Fruit fly (Drosophila melanogaster) whole organism, embryonic: ENCODE results near the gene CG17637.
A peak's percentile ranks its signal among the peaks of the same experiment; 100 is the strongest.

ENCODE experiments used
- CG12659 ChIP-seq: fragments of 200-800 bp; sonication (Bioruptor generic); optimal IDR thresholded peaks from 3 replicates; lab custom pipeline; 2017; ENCODE audit warnings: mild to moderate bottlenecking, missing biosample characterization, missing genetic modification reagents, missing genetic modification characterization
- CG13123 ChIP-seq: fragments of 200-800 bp; sonication (Bioruptor generic); optimal IDR thresholded peaks from 2 replicates; lab custom pipeline; 2016; ENCODE audit warnings: missing biosample characterization, missing genetic modification characterization
- CG1602 ChIP-seq: fragments of 200-800 bp; sonication (Bioruptor generic); optimal IDR thresholded peaks from 3 replicates; lab custom pipeline; 2016; ENCODE audit warnings: missing biosample characterization, missing genetic modification characterization
- CG16813 ChIP-seq: fragments of 200-800 bp; sonication (Bioruptor generic); IDR thresholded peaks from 3 replicates; pipeline ENCODE4 v1.3.6; 2022; ENCODE audit warnings: missing biosample characterization, missing genetic modification characterization; ENCODE audit not compliant: partially characterized antibody
- CG1832 ChIP-seq: fragments of 200-800 bp; sonication (Bioruptor generic); optimal IDR thresholded peaks from 2 replicates; lab custom pipeline; 2017; ENCODE audit warnings: missing biosample characterization, mild to moderate bottlenecking, missing genetic modification characterization, inconsistent platforms
- CG2120 ChIP-seq: fragments of 200-800 bp; sonication (Bioruptor generic); optimal IDR thresholded peaks from 3 replicates; lab custom pipeline; 2016; ENCODE audit warnings: missing biosample characterization, missing genetic modification characterization
- CG2199 ChIP-seq: fragments of 200-800 bp; sonication (Bioruptor generic); IDR thresholded peaks from 3 replicates; pipeline ENCODE4 v1.3.6; 2022; ENCODE audit warnings: missing biosample characterization, missing genetic modification characterization
- CG2889 ChIP-seq: fragments of 200-800 bp; sonication (Bioruptor generic); IDR thresholded peaks from 3 replicates; pipeline ENCODE4 v1.3.6; 2022; ENCODE audit warnings: missing biosample characterization, missing genetic modification characterization
- CG3407 ChIP-seq: fragments of 200-800 bp; sonication (Bioruptor generic); optimal IDR thresholded peaks from 2 replicates; lab custom pipeline; 2018; ENCODE audit warnings: missing biosample characterization, mild to moderate bottlenecking, missing genetic modification characterization
- CG3847 ChIP-seq: fragments of 200-800 bp; sonication (Bioruptor generic); IDR thresholded peaks from 2 replicates; pipeline ENCODE4 v1.3.6; 2022; ENCODE audit warnings: missing biosample characterization, missing genetic modification characterization
- CG4424 ChIP-seq: fragments of 200-800 bp; sonication (Bioruptor generic); optimal IDR thresholded peaks from 3 replicates; lab custom pipeline; 2016; ENCODE audit warnings: missing biosample characterization, missing genetic modification characterization
- CG8924 ChIP-seq: fragments of 200-800 bp; optimal IDR thresholded peaks from 3 replicates; lab custom pipeline; 2019; ENCODE audit warnings: missing biosample characterization, mild to moderate bottlenecking, missing genetic modification characterization, moderate library complexity
- CG9932 ChIP-seq: fragments of 200-800 bp; sonication (Bioruptor generic); IDR thresholded peaks from 2 replicates; pipeline ENCODE4 v1.3.6; 2022; ENCODE audit warnings: missing biosample characterization, missing genetic modification characterization
- CHES-1-like ChIP-seq: fragments of 200-800 bp; sonication (Bioruptor generic); optimal IDR thresholded peaks from 2 replicates; lab custom pipeline; 2016; ENCODE audit warnings: missing biosample characterization, missing genetic modification characterization
- D19B ChIP-seq: fragments of 200-800 bp; sonication (Bioruptor generic); optimal IDR thresholded peaks from 2 replicates; lab custom pipeline; 2017; ENCODE audit warnings: missing biosample characterization, mild to moderate bottlenecking, missing genetic modification characterization
- Dref ChIP-seq: fragments of 200-800 bp; sonication (Bioruptor generic); IDR thresholded peaks from 2 replicates; pipeline ENCODE4 v1.3.6; 2022; ENCODE audit warnings: missing biosample characterization, missing genetic modification characterization
- H2.0 ChIP-seq: fragments of 200-800 bp; sonication (Bioruptor generic); IDR thresholded peaks from 2 replicates; pipeline ENCODE4 v1.3.6; 2022; ENCODE audit warnings: missing biosample characterization, missing genetic modification characterization
- HLH54F ChIP-seq: fragments of 200-800 bp; sonication (Bioruptor generic); optimal IDR thresholded peaks from 3 replicates; lab custom pipeline; 2016; ENCODE audit warnings: missing biosample characterization, missing genetic modification characterization
- NC2α ChIP-seq: fragments of 200-800 bp; sonication (Bioruptor generic); optimal IDR thresholded peaks from 2 replicates; lab custom pipeline; 2016; ENCODE audit warnings: missing biosample characterization, missing genetic modification characterization
- NFAT ChIP-seq: fragments of 200-800 bp; sonication (Bioruptor generic); IDR thresholded peaks from 2 replicates; pipeline ENCODE4 v1.3.6; 2022; ENCODE audit warnings: missing biosample characterization, missing genetic modification characterization
- Nf-YA ChIP-seq: fragments of 200-800 bp; sonication (Bioruptor generic); IDR thresholded peaks from 2 replicates; pipeline ENCODE4 v1.3.6; 2022; ENCODE audit warnings: missing biosample characterization, missing genetic modification characterization
- Scr ChIP-seq: fragments of 200-800 bp; sonication (Bioruptor generic); IDR thresholded peaks from 2 replicates; pipeline ENCODE4 v1.3.6; 2022; ENCODE audit warnings: missing biosample characterization, missing genetic modification characterization; ENCODE audit not compliant: partially characterized antibody
- Stat92E ChIP-seq, 3 experiments: fragments of >200 bp in 2 of 3; fragments of 200-800 bp in 1 of 3; sonication (Bioruptor generic) in 1 of 3; optimal IDR thresholded peaks; 2 replicates each; lab custom pipeline; 2017 to 2019; ENCODE audit warnings: missing biosample characterization in 3 of 3, missing genetic modification characterization in 3 of 3, mild to moderate bottlenecking in 1 of 3, moderate library complexity in 1 of 3
- Taf1 ChIP-seq: fragments of 200-800 bp; sonication (Bioruptor generic); IDR thresholded peaks from 2 replicates; pipeline ENCODE4 v1.3.6; 2022; ENCODE audit warnings: missing biosample characterization, missing genetic modification characterization
- Trl ChIP-seq, 3 experiments: fragments of >200 bp in 2 of 3; fragments of 200-800 bp in 1 of 3; sonication (Bioruptor generic) in 1 of 3; optimal IDR thresholded peaks; 2 replicates in 1 of 3; 3 replicates in 2 of 3; lab custom pipeline; 2016 to 2017; ENCODE audit warnings: missing biosample characterization in 1 of 3, missing genetic modification characterization in 1 of 3
- YL-1 ChIP-seq: fragments of 200-800 bp; sonication (Bioruptor generic); optimal IDR thresholded peaks from 3 replicates; lab custom pipeline; 2017; ENCODE audit warnings: missing biosample characterization, mild to moderate bottlenecking, missing genetic modification characterization
- ap ChIP-seq: fragments of 200-800 bp; sonication (Bioruptor generic); IDR thresholded peaks from 2 replicates; pipeline ENCODE4 v1.3.6; 2022; ENCODE audit warnings: missing biosample characterization, missing genetic modification characterization
- bigmax ChIP-seq: fragments of 200-800 bp; sonication (Bioruptor generic); optimal IDR thresholded peaks from 2 replicates; lab custom pipeline; 2018; ENCODE audit warnings: missing biosample characterization, mild to moderate bottlenecking, missing genetic modification characterization
- bsh ChIP-seq, 2 experiments: fragments of 200-800 bp; sonication (Bioruptor generic); optimal IDR thresholded peaks; 2 replicates each; lab custom pipeline; 2017 to 2018; ENCODE audit warnings: mild to moderate bottlenecking in 2 of 2, missing biosample characterization in 2 of 2, missing genetic modification characterization in 2 of 2, moderate library complexity in 1 of 2
- cg ChIP-seq: fragments of 200-800 bp; sonication (Bioruptor generic); optimal IDR thresholded peaks from 3 replicates; lab custom pipeline; 2019; ENCODE audit warnings: missing biosample characterization, mild to moderate bottlenecking, missing genetic modification characterization, moderate library complexity
- crp ChIP-seq, 2 experiments: fragments of 200-800 bp; sonication (Bioruptor generic); optimal IDR thresholded peaks; 2 replicates in 1 of 2; 3 replicates in 1 of 2; lab custom pipeline; 2017; ENCODE audit warnings: missing biosample characterization in 2 of 2, missing genetic modification characterization in 2 of 2, mild to moderate bottlenecking in 1 of 2, moderate library complexity in 1 of 2
- dmrt99B ChIP-seq: fragments of 200-800 bp; sonication (Bioruptor generic); optimal IDR thresholded peaks from 2 replicates; lab custom pipeline; 2018; ENCODE audit warnings: missing biosample characterization, mild to moderate bottlenecking, missing genetic modification characterization, moderate library complexity
- ems ChIP-seq: fragments of 200-800 bp; sonication (Bioruptor generic); optimal IDR thresholded peaks from 3 replicates; lab custom pipeline; 2016; ENCODE audit warnings: missing biosample characterization, missing genetic modification characterization
- esg ChIP-seq: fragments of 200-800 bp; sonication (Bioruptor generic); conservative IDR thresholded peaks from 2 replicates; pipeline ENCODE4 v1.3.6; 2022; ENCODE audit warnings: missing biosample characterization, missing genetic modification characterization
- exex ChIP-seq: fragments of 200-800 bp; sonication (Bioruptor generic); optimal IDR thresholded peaks from 4 replicates; lab custom pipeline; 2018; ENCODE audit warnings: missing biosample characterization, mild to moderate bottlenecking, missing genetic modification characterization, moderate library complexity
- gfzf ChIP-seq: fragments of 200-800 bp; sonication (Bioruptor generic); optimal IDR thresholded peaks from 2 replicates; lab custom pipeline; 2016; ENCODE audit warnings: missing biosample characterization, mild to moderate bottlenecking, missing genetic modification characterization, moderate library complexity
- gro ChIP-seq: fragments of 200-800 bp; sonication (Bioruptor generic); optimal IDR thresholded peaks from 2 replicates; lab custom pipeline; 2016; ENCODE audit warnings: missing biosample characterization, missing genetic modification characterization
- hkb ChIP-seq, 2 experiments: fragments of 200-800 bp in 1 of 2; fragments of >200 bp in 1 of 2; sonication (Bioruptor generic) in 1 of 2; IDR thresholded peaks in 1 of 2; optimal IDR thresholded peaks in 1 of 2; 2 replicates each; pipeline versions ENCODE4 v1.3.6 to Lab custom; 2017 to 2022; ENCODE audit warnings: missing biosample characterization in 1 of 2, missing genetic modification characterization in 1 of 2
- insv ChIP-seq, 2 experiments: fragments of 200-800 bp; sonication (Bioruptor generic); optimal IDR thresholded peaks; 3 replicates each; lab custom pipeline; 2016 to 2018; ENCODE audit warnings: missing biosample characterization in 2 of 2, missing genetic modification characterization in 2 of 2
- kni ChIP-seq: fragments of 200-800 bp; sonication (Bioruptor generic); optimal IDR thresholded peaks from 3 replicates; lab custom pipeline; 2017; ENCODE audit warnings: mild to moderate bottlenecking, missing biosample characterization, missing genetic modification reagents, missing genetic modification characterization
- lab ChIP-seq: fragments of 200-800 bp; sonication (Bioruptor generic); optimal IDR thresholded peaks from 3 replicates; lab custom pipeline; 2017; ENCODE audit warnings: missing biosample characterization, missing genetic modification characterization, mild to moderate bottlenecking, moderate library complexity, missing genetic modification reagents
- ranshi ChIP-seq: fragments of 200-800 bp; sonication (Bioruptor generic); IDR thresholded peaks from 2 replicates; pipeline ENCODE4 v1.3.6; 2022; ENCODE audit warnings: missing biosample characterization, missing genetic modification characterization
- salm ChIP-seq: fragments of 200-800 bp; sonication (Bioruptor generic); optimal IDR thresholded peaks from 2 replicates; lab custom pipeline; 2018; ENCODE audit warnings: missing biosample characterization, mild to moderate bottlenecking, missing genetic modification characterization
- slbo ChIP-seq: fragments of 200-800 bp; sonication (Bioruptor generic); IDR thresholded peaks from 2 replicates; pipeline ENCODE4 v1.3.6; 2022; ENCODE audit warnings: missing biosample characterization, missing genetic modification characterization
- toy ChIP-seq: fragments of 200-800 bp; sonication (Bioruptor generic); IDR thresholded peaks from 2 replicates; pipeline ENCODE4 v1.3.6; 2022; ENCODE audit warnings: missing biosample characterization, missing genetic modification characterization
- unc-4 ChIP-seq: fragments of 200-800 bp; sonication (Bioruptor generic); IDR thresholded peaks from 2 replicates; pipeline ENCODE4 v1.3.6; 2022; ENCODE audit warnings: missing biosample characterization, missing genetic modification characterization; ENCODE audit not compliant: partially characterized antibody
- wek ChIP-seq: fragments of 200-800 bp; sonication (Bioruptor generic); optimal IDR thresholded peaks from 3 replicates; lab custom pipeline; 2018; ENCODE audit warnings: missing biosample characterization, mild to moderate bottlenecking, missing genetic modification characterization, moderate library complexity

The CG17637 gene

dm6 chr3L:20497124-20497996, 6.6 kb upstream of the CG17637 start, which contains the start of gene CG32425 (continued):
- TF ChIP-seq Taf1 (GFP tag; lab: Robert Waterston, UW) (no peak), bsh (GFP tag; optimal IDR thresholded peaks at IDR 0.05; lab: Kevin White, UChicago) (no peak), toy (GFP tag; lab: Robert Waterston, UW) (no peak), Dref (GFP tag; lab: Robert Waterston, UW) (no peak), insv (GFP tag; optimal IDR thresholded peaks at IDR 0.05; lab: Kevin White, UChicago) (no peak), CG16813 (GFP tag; lab: Robert Waterston, UW) (no peak), CHES-1-like (GFP tag; lab: Kevin White, UChicago) (no peak), ems (no peak), ranshi (GFP tag; lab: Robert Waterston, UW) (no peak), NFAT (GFP tag; lab: Robert Waterston, UW) (no peak), esg (GFP tag; lab: Robert Waterston, UW) (no peak), crp (GFP tag; optimal IDR thresholded peaks at IDR 0.05; lab: Kevin White, UChicago) (no peak), Nf-YA (GFP tag; lab: Robert Waterston, UW) (no peak), wek (GFP tag; lab: Kevin White, UChicago) (no peak), ap (no peak), CG1602 (no peak), hkb (optimal IDR thresholded peaks at IDR 0.05; lab: Kevin White, UChicago) (no peak), hkb (GFP tag; IDR thresholded peaks at IDR 0.05; lab: Robert Waterston, UW) (no peak), CG2199 (GFP tag; lab: Robert Waterston, UW) (no peak), D19B (no peak), slbo (GFP tag; lab: Robert Waterston, UW) (peak; percentile 45; the same call in 1 of the 2 replicates), CG4424 (GFP tag; lab: Kevin White, UChicago) (no peak), HLH54F (GFP tag; lab: Kevin White, UChicago) (no peak), bigmax (GFP tag; lab: Kevin White, UChicago) (peak; percentile 27), gro (peak; percentile 36), YL-1 (peak; percentile 51), salm (tag; lab: Kevin White, UChicago) (no peak), CG3407 (GFP tag; lab: Kevin White, UChicago) (no peak), cg (GFP tag; lab: Kevin White, UChicago) (peak; percentile 74), lab (GFP tag; lab: Kevin White, UChicago) (peak; percentile 39), CG13123 (GFP tag; lab: Kevin White, UChicago) (no peak), CG3847 (GFP tag; lab: Robert Waterston, UW) (peak; percentile 23; the same call in 1 of the 2 replicates), CG2889 (GFP tag; lab: Robert Waterston, UW) (no peak), kni (GFP tag; lab: Kevin White, UChicago) (no peak), CG2120 (GFP tag; lab: Kevin White, UChicago) (peak; percentile 28), exex (tag; lab: Kevin White, UChicago) (peak; percentile 80), Scr (GFP tag; lab: Robert Waterston, UW) (no peak), gfzf (peak; percentile 47), dmrt99B (tag; lab: Kevin White, UChicago) (no peak), CG12659 (GFP tag; lab: Kevin White, UChicago) (peak; percentile 55), H2.0 (GFP tag; lab: Robert Waterston, UW) (no peak), Trl (optimal IDR thresholded peaks at IDR 0.05; lab: Kevin White, UChicago) (peak in 1 of 2 experiments; percentile 32), Trl (GFP tag; optimal IDR thresholded peaks at IDR 0.05; lab: Kevin White, UChicago) (no peak), NC2α (no peak), Stat92E (GFP tag; optimal IDR thresholded peaks at IDR 0.05; lab: Kevin White, UChicago) (no peak), CG9932 (GFP tag; lab: Robert Waterston, UW) (peak; percentile 35; the same call in 1 of the 2 replicates), CG1832 (no peak), CG8924 (tag; lab: Kevin White, UChicago) (no peak), unc-4 (GFP tag; lab: Robert Waterston, UW) (peak; percentile 27; the same call in 1 of the 2 replicates)
